Worm (Caenorhabditis elegans): ENCODE results near the gene K09C8.9.

The K09C8.9 gene

ce11 chrX:10959136-10959535, 8.5 kb downstream of the K09C8.9 start, which contains the start of gene K09C8.2:
Gene K09C8.2, plus strand, starts transcription at chrX:10959436.
- TF ChIP-seq nhr-80 (tag; optimal IDR thresholded peaks at IDR 0.05): no peak
- no peak for TF ChIP-seq zim-3 (tag; optimal IDR thresholded peaks at IDR 0.05)
- TF ChIP-seq sptf-2 (GFP tag; optimal IDR thresholded peaks at IDR 0.05): no peak
- TF ChIP-seq ztf-22 (GFP tag; optimal IDR thresholded peaks at IDR 0.05): no peak
- TF ChIP-seq rec-8 (tag; optimal IDR thresholded peaks at IDR 0.05): no peak
- TF ChIP-seq egl-18 (GFP tag; IDR thresholded peaks at IDR 0.05): no peak
- TF ChIP-seq T07F8.4 (tag; optimal IDR thresholded peaks at IDR 0.05): no peak
- TF ChIP-seq tlf-1 (GFP tag; optimal IDR thresholded peaks at IDR 0.05): no peak
- no peak for TF ChIP-seq B0035.1 (tag; optimal IDR thresholded peaks at IDR 0.05)
- no peak for TF ChIP-seq rcor-1 (GFP tag; IDR thresholded peaks at IDR 0.05)

- TF ChIP-seq F55B11.4 (tag; optimal IDR thresholded peaks at IDR 0.05; ENCODE audit: borderline replicate concordance, insufficient read depth): no peak
- no peak for TF ChIP-seq ceh-40 (GFP tag; IDR thresholded peaks at IDR 0.05)
- no peak for TF ChIP-seq nfyb-1 (GFP tag; IDR thresholded peaks at IDR 0.05)
- no peak for TF ChIP-seq F37B4.10 (GFP tag; IDR thresholded peaks at IDR 0.05)
- TF ChIP-seq ztf-22 (GFP tag; optimal IDR thresholded peaks at IDR 0.05): no peak
These were observed 9.2 kb downstream of the K09C8.9 start, which contains the start of gene nlp-19 for ce11 chrX:10958427-10958826. Gene nlp-19, plus strand, starts transcription at chrX:10958727.

- TF ChIP-seq nhr-80 (tag; optimal IDR thresholded peaks at IDR 0.05) (peak; percentile 84), lin-54 (GFP tag; optimal IDR thresholded peaks at IDR 0.05) (no peak)
These were observed 10.5 kb downstream of the K09C8.9 start for ce11 chrX:10956972-10957678.

ce11 chrX:10953834-10954233, 13.8 kb downstream of the K09C8.9 start, which contains the start of gene pbo-4:
Gene pbo-4, plus strand, starts transcription at chrX:10954134.
- TF ChIP-seq hmg-20 (GFP tag; IDR thresholded peaks at IDR 0.05): no peak
- no peak for TF ChIP-seq unc-62 (GFP tag; optimal IDR thresholded peaks at IDR 0.05)
- TF ChIP-seq tbp1 (GFP tag; optimal IDR thresholded peaks at IDR 0.05): no peak
- TF ChIP-seq ama-1 (optimal IDR thresholded peaks at IDR 0.05): no peak
- TF ChIP-seq ama-1 (GFP tag; optimal IDR thresholded peaks at IDR 0.05): no peak
- TF ChIP-seq nhr-80 (tag; optimal IDR thresholded peaks at IDR 0.05): no peak
- TF ChIP-seq ztf-22 (GFP tag; optimal IDR thresholded peaks at IDR 0.05): no peak
- TF ChIP-seq attf-3 (GFP tag; conservative IDR thresholded peaks at IDR 0.05): no peak
- TF ChIP-seq snpc-3.4 (tag; optimal IDR thresholded peaks at IDR 0.05): no peak
- TF ChIP-seq Y56A3A.18 (GFP tag; IDR thresholded peaks at IDR 0.05): no peak
- no peak for TF ChIP-seq ztf-3 (GFP tag; optimal IDR thresholded peaks at IDR 0.05)
- no peak for TF ChIP-seq bed-1 (GFP tag; IDR thresholded peaks at IDR 0.05)
- TF ChIP-seq K11D2.4 (GFP tag; IDR thresholded peaks at IDR 0.05): no peak
- no peak for TF ChIP-seq madf-8 (GFP tag; conservative IDR thresholded peaks at IDR 0.05)
- TF ChIP-seq B0035.1 (tag; optimal IDR thresholded peaks at IDR 0.05): no peak
- no peak for TF ChIP-seq C06A6.2 (GFP tag; conservative IDR thresholded peaks at IDR 0.05)
- no peak for TF ChIP-seq ceh-58 (GFP tag; IDR thresholded peaks at IDR 0.05)
- no peak for TF ChIP-seq F22D6.2 (tag; optimal IDR thresholded peaks at IDR 0.05)
- TF ChIP-seq egrh-3 (GFP tag; IDR thresholded peaks at IDR 0.05): no peak
- no peak for TF ChIP-seq dpl-1 (GFP tag; optimal IDR thresholded peaks at IDR 0.05)
- TF ChIP-seq xnd-1 (tag; optimal IDR thresholded peaks at IDR 0.05): no peak

Measured in whole organism, young adult.